Worm (Caenorhabditis elegans) whole organism, young adult: ENCODE data around the gene ttr-3.

ENCODE experiments used
- Y79H2A.3 ChIP-seq: fragments of 200-800 bp; sonication (Bioruptor generic); conservative IDR thresholded peaks from 2 replicates; pipeline ENCODE4 v1.3.6; 2022; ENCODE audit warnings: missing genetic modification reagents, missing genetic modification characterization, missing compliant biosample characterization
- bed-2 ChIP-seq: fragments of 200-800 bp; sonication (Bioruptor generic); IDR thresholded peaks from 2 replicates; pipeline ENCODE4 v1.3.6; 2022; ENCODE audit warnings: missing genetic modification reagents, missing genetic modification characterization, missing compliant biosample characterization
- ceh-100 ChIP-seq: fragments of 200-800 bp; sonication (Bioruptor generic); IDR thresholded peaks from 2 replicates; pipeline ENCODE4 v1.3.6; 2022; ENCODE audit warnings: missing genetic modification reagents, missing genetic modification characterization, missing compliant biosample characterization
- snpc-4 ChIP-seq, 5 experiments: fragments of 150-350 bp in 1 of 5; sonication (generic microtip) in 4 of 5; optimal IDR thresholded peaks; 2 replicates each; lab custom pipeline; 2014 to 2018; ENCODE audit warnings: missing genetic modification characterization in 5 of 5, missing biosample characterization in 3 of 5, antibody characterized with exemption in 2 of 5, mild to moderate bottlenecking in 2 of 5, missing compliant biosample characterization in 2 of 5, missing genotype in 2 of 5, moderate library complexity in 2 of 5, missing genetic modification reagents in 1 of 5

DNA sequence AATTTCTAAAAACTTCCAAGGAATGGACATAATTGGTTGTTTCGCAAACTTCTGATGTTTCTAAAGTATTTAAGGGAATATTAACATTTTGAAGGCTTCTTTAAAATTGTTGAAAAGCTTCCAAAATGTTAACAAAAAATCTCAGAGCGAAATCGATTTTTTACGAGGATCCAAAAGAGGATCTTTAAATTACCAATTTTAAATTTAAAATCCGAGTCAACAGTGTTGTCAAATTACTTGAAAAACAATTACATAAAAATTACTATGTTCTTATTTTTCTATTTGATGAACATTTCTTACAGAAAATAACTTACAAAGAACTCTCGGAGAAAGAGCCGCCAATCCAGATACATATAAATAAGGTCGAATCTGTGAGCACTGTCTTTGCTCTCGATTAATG lies 49.6 kb downstream of the ttr-3 start, which contains the start of gene ZK757.10:
- TF ChIP-seq bed-2 (GFP tag; lab: Robert Waterston, UW) (no peak), Y79H2A.3 (GFP tag; lab: Robert Waterston, UW) (no peak), ceh-100 (GFP tag; lab: Robert Waterston, UW) (no peak), snpc-4 (GFP tag; optimal IDR thresholded peaks at IDR 0.05; lab: Kevin White, UChicago) (no peak), snpc-4 (tag; optimal IDR thresholded peaks at IDR 0.05; lab: Kevin White, UChicago) (no peak)
